Worm (Caenorhabditis elegans) whole organism, late embryonic: ENCODE data around the gene npax-1.

ENCODE experiments used
- fkh-10 ChIP-seq: fragments of 150-350 bp; optimal IDR thresholded peaks from 2 replicates; lab custom pipeline; 2014; ENCODE audit warnings: missing biosample characterization, missing genetic modification reagents, missing genetic modification characterization
- nhr-11 ChIP-seq: fragments of 150-350 bp; optimal IDR thresholded peaks from 2 replicates; lab custom pipeline; 2014; ENCODE audit warnings: missing biosample characterization, missing genetic modification characterization
- pha-4 ChIP-seq: fragments of 150-350 bp; optimal IDR thresholded peaks from 2 replicates; lab custom pipeline; 2018; ENCODE audit warnings: missing biosample characterization, missing genetic modification reagents, missing genetic modification characterization

DNA sequence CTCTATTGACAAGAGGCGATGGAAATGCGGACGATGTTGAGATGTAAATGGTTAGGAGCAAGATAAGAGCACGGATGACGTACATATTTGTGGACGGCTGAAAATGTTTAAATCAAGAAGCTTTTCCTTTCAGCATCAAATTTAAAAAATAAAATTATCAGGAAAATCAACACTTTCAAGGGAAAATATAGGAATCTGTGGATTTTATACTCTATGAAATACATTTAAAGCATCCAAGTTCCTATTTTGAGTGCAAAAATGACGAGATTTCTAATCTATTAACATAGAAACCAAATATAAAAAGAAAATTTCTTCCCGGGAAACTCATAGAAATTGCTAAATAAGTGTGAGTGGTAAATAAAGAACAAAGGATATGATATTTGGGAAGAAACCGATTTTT is 17.0 kb downstream of the npax-1 start, which contains the start of gene F45E12.6:
- TF ChIP-seq pha-4 (tag; lab: Kevin White, UChicago) (no peak), fkh-10 (GFP tag; lab: Kevin White, UChicago) (no peak), nhr-11 (tag; lab: Kevin White, UChicago) (no peak)
